Worm (Caenorhabditis elegans): Measurements from ENCODE around the gene T06E4.21.

DNA sequence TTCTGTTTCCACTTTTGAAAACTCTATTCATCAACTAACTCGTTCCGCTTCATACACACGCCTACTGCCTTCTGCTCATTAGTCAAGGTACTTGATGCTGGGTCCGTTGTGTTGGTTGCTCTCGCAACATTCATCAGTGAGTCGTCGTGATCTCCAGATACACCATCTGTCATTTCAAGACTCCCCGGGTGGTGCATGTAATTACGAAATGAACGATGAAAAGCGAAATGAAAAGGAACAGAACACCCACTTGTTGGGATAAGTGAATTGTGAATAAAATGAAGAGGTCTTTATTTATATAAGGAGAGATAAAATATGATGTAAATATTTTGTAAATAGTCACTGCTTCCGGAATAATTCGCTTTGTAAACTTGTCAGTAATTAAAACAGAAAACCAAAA, 12.6 kb downstream of the T06E4.21 start:
- no peak for TF ChIP-seq sox-4 (tag; optimal IDR thresholded peaks at IDR 0.05)
- no peak for TF ChIP-seq pha-4 (tag; optimal IDR thresholded peaks at IDR 0.05)
- no peak for TF ChIP-seq pha-2 (tag; optimal IDR thresholded peaks at IDR 0.05)

All from whole organism, late embryonic.